Worm (Caenorhabditis elegans) whole organism, L1 larva: Measurements from ENCODE around the gene C01G10.6.

Source experiments
- C16A3.4 ChIP-seq: fragments of 150-350 bp; optimal IDR thresholded peaks from 2 replicates; lab custom pipeline; 2014; ENCODE audit warnings: missing biosample characterization, missing genetic modification characterization
- blmp-1 ChIP-seq: fragments of 150-350 bp; optimal IDR thresholded peaks from 2 replicates; lab custom pipeline; 2014; ENCODE audit warnings: missing biosample characterization, missing genetic modification characterization
- ceh-63 ChIP-seq: fragments of 200-800 bp; sonication (Bioruptor generic); optimal IDR thresholded peaks from 2 replicates; lab custom pipeline; 2018; ENCODE audit warnings: mild to moderate bottlenecking, missing genetic modification characterization, missing compliant biosample characterization
- ceh-82 ChIP-seq, 3 experiments: fragments of 150-350 bp in 1 of 3; sonication (generic microtip) in 2 of 3; optimal IDR thresholded peaks; 2 replicates each; lab custom pipeline; 2014 to 2017; ENCODE audit warnings: missing biosample characterization in 3 of 3, missing genetic modification characterization in 3 of 3
- ces-1 ChIP-seq: fragments of 150-350 bp; optimal IDR thresholded peaks from 2 replicates; lab custom pipeline; 2014; ENCODE audit warnings: missing biosample characterization, missing genetic modification reagents, missing genetic modification characterization
- dpl-1 ChIP-seq, 3 experiments: fragments of 150-350 bp in 2 of 3; sonication (generic microtip) in 1 of 3; optimal IDR thresholded peaks; 2 replicates each; lab custom pipeline; 2014 to 2017; ENCODE audit warnings: missing biosample characterization in 3 of 3, missing genetic modification characterization in 3 of 3, missing genetic modification reagents in 3 of 3
- dsc-1 ChIP-seq: sonication (generic microtip); optimal IDR thresholded peaks from 2 replicates; lab custom pipeline; 2016; ENCODE audit warnings: mild to moderate bottlenecking, missing genetic modification characterization, missing compliant biosample characterization
- efl-1 ChIP-seq, 4 experiments: fragments of 150-350 bp; optimal IDR thresholded peaks in 3 of 4; peaks in 1 of 4; 1 replicate in 1 of 4; 2 replicates in 3 of 4; lab custom pipeline; 2014; ENCODE audit warnings: missing biosample characterization in 2 of 4, missing genetic modification characterization in 2 of 4, missing genetic modification reagents in 2 of 4
- efl-3 ChIP-seq: fragments of 200-800 bp; sonication (Bioruptor generic); optimal IDR thresholded peaks from 2 replicates; lab custom pipeline; 2018; ENCODE audit warnings: mild to moderate bottlenecking, missing genetic modification characterization, missing compliant biosample characterization
- egl-27 ChIP-seq, 2 experiments: fragments of 150-350 bp in 1 of 2; sonication (generic microtip); optimal IDR thresholded peaks; 3 replicates each; lab custom pipeline; 2017 to 2018; ENCODE audit warnings: missing biosample characterization in 2 of 2, missing genetic modification characterization in 2 of 2, missing genetic modification reagents in 2 of 2
- elt-3 ChIP-seq, 6 experiments: fragments of 150-350 bp in 1 of 6; sonication (generic microtip); optimal IDR thresholded peaks; 2 replicates each; lab custom pipeline; 2017 to 2018; ENCODE audit warnings: missing biosample characterization in 6 of 6, missing genetic modification characterization in 6 of 6, inconsistent platforms in 1 of 6
- fkh-8 ChIP-seq: sonication (generic microtip); optimal IDR thresholded peaks from 2 replicates; lab custom pipeline; 2016; ENCODE audit warnings: mild to moderate bottlenecking, missing genetic modification characterization, missing compliant biosample characterization
- fos-1 ChIP-seq: fragments of 150-350 bp; optimal IDR thresholded peaks from 2 replicates; lab custom pipeline; 2014; ENCODE audit warnings: missing biosample characterization, missing genetic modification characterization
- grh-1 ChIP-seq: fragments of 200-800 bp; sonication (Bioruptor generic); IDR thresholded peaks from 2 replicates; pipeline ENCODE4 v1.3.6; 2022; ENCODE audit warnings: missing genetic modification reagents, missing genetic modification characterization, missing compliant biosample characterization
- hlh-17 ChIP-seq: fragments of 200-800 bp; sonication (Bioruptor generic); optimal IDR thresholded peaks from 2 replicates; lab custom pipeline; 2018; ENCODE audit warnings: missing genetic modification characterization, mild to moderate bottlenecking, missing compliant biosample characterization, moderate library complexity, borderline replicate concordance
- irx-1 ChIP-seq: sonication (generic microtip); optimal IDR thresholded peaks from 2 replicates; lab custom pipeline; 2016; ENCODE audit warnings: missing genetic modification characterization, missing compliant biosample characterization
- isw-1 ChIP-seq: fragments of 200-800 bp; sonication (Bioruptor generic); IDR thresholded peaks from 2 replicates; pipeline ENCODE4 v1.3.6; 2022; ENCODE audit warnings: missing genetic modification characterization, missing compliant biosample characterization
- jun-1 ChIP-seq: fragments of 150-350 bp; optimal IDR thresholded peaks from 2 replicates; lab custom pipeline; 2014; ENCODE audit warnings: missing biosample characterization, missing genetic modification reagents, missing genetic modification characterization
- lin-13 ChIP-seq: fragments of 150-350 bp; optimal IDR thresholded peaks from 2 replicates; lab custom pipeline; 2014; ENCODE audit warnings: missing biosample characterization, missing genetic modification reagents, missing genetic modification characterization
- lin-14 ChIP-seq: fragments of 200-800 bp; sonication (Bioruptor generic); optimal IDR thresholded peaks from 2 replicates; lab custom pipeline; 2018; ENCODE audit warnings: mild to moderate bottlenecking, missing genetic modification characterization, moderate library complexity, missing compliant biosample characterization
- lin-15B ChIP-seq: fragments of 150-350 bp; sonication (generic microtip); optimal IDR thresholded peaks from 3 replicates; lab custom pipeline; 2014; ENCODE audit warnings: missing biosample characterization, missing genetic modification characterization
- lir-3 ChIP-seq: sonication (generic microtip); optimal IDR thresholded peaks from 2 replicates; lab custom pipeline; 2016; ENCODE audit warnings: mild to moderate bottlenecking, missing genetic modification characterization, moderate library complexity, missing compliant biosample characterization; ENCODE audit not compliant: poor library complexity
- mdl-1 ChIP-seq, 2 experiments: fragments of 150-350 bp; optimal IDR thresholded peaks; 2 replicates each; lab custom pipeline; 2014 to 2017; ENCODE audit warnings: missing biosample characterization in 2 of 2, missing genetic modification characterization in 2 of 2, inconsistent platforms in 1 of 2
- mef-2 ChIP-seq: fragments of 150-350 bp; optimal IDR thresholded peaks from 2 replicates; lab custom pipeline; 2014; ENCODE audit warnings: missing biosample characterization, missing genetic modification characterization
- mep-1 ChIP-seq: fragments of 150-350 bp; optimal IDR thresholded peaks from 2 replicates; lab custom pipeline; 2014; ENCODE audit warnings: missing biosample characterization, missing genetic modification characterization
- nhr-47 ChIP-seq: sonication (generic microtip); optimal IDR thresholded peaks from 2 replicates; lab custom pipeline; 2016; ENCODE audit warnings: mild to moderate bottlenecking, missing genetic modification characterization, moderate library complexity, missing compliant biosample characterization
- nhr-71 ChIP-seq: sonication (generic microtip); optimal IDR thresholded peaks from 2 replicates; lab custom pipeline; 2016; ENCODE audit warnings: mild to moderate bottlenecking, missing genetic modification characterization, moderate library complexity, missing compliant biosample characterization
- nhr-76 ChIP-seq: sonication (generic microtip); optimal IDR thresholded peaks from 2 replicates; lab custom pipeline; 2017; ENCODE audit warnings: missing biosample characterization, missing genetic modification characterization
- nhr-85 ChIP-seq: sonication (generic microtip); peaks from one replicate; lab custom pipeline; 2016; ENCODE audit warnings: missing genetic modification characterization, inconsistent platforms, missing compliant biosample characterization
- nhr-90 ChIP-seq: sonication (generic microtip); optimal IDR thresholded peaks from 2 replicates; lab custom pipeline; 2016; ENCODE audit warnings: mild to moderate bottlenecking, missing genetic modification characterization, missing compliant biosample characterization; ENCODE audit not compliant: poor library complexity
- pag-3 ChIP-seq: sonication (generic microtip); optimal IDR thresholded peaks from 2 replicates; lab custom pipeline; 2017; ENCODE audit warnings: missing genetic modification characterization, mild to moderate bottlenecking, missing compliant biosample characterization, antibody characterized with exemption, borderline replicate concordance; ENCODE audit not compliant: insufficient read depth
- pax-3 ChIP-seq: fragments of 200-800 bp; sonication (Bioruptor generic); optimal IDR thresholded peaks from 2 replicates; lab custom pipeline; 2018; ENCODE audit warnings: mild to moderate bottlenecking, missing genetic modification characterization, moderate library complexity, missing compliant biosample characterization
- pqm-1 ChIP-seq: sonication (generic microtip); optimal IDR thresholded peaks from 3 replicates; lab custom pipeline; 2017; ENCODE audit warnings: missing biosample characterization, missing genetic modification characterization
- rnt-1 ChIP-seq: sonication (generic microtip); optimal IDR thresholded peaks from 2 replicates; lab custom pipeline; 2016; ENCODE audit warnings: mild to moderate bottlenecking, missing genetic modification characterization, moderate library complexity, missing compliant biosample characterization
- skn-1 ChIP-seq: fragments of 150-350 bp; optimal IDR thresholded peaks from 2 replicates; lab custom pipeline; 2014; ENCODE audit warnings: missing biosample characterization, missing genetic modification characterization
- snu-23 ChIP-seq: sonication (generic microtip); optimal IDR thresholded peaks from 2 replicates; lab custom pipeline; 2016; ENCODE audit warnings: missing genetic modification characterization, missing compliant biosample characterization
- sox-4 ChIP-seq: sonication (generic microtip); optimal IDR thresholded peaks from 2 replicates; lab custom pipeline; 2016; ENCODE audit warnings: missing genetic modification characterization, missing compliant biosample characterization
- sptf-1 ChIP-seq: fragments of 150-350 bp; optimal IDR thresholded peaks from 2 replicates; lab custom pipeline; 2014; ENCODE audit warnings: missing biosample characterization, missing genetic modification characterization
- sup-37 ChIP-seq: fragments of 200-800 bp; sonication (Bioruptor generic); optimal IDR thresholded peaks from 2 replicates; lab custom pipeline; 2018; ENCODE audit warnings: mild to moderate bottlenecking, missing genetic modification characterization, missing compliant biosample characterization
- tbx-2 ChIP-seq: sonication (generic microtip); optimal IDR thresholded peaks from 2 replicates; lab custom pipeline; 2016; ENCODE audit warnings: missing genetic modification characterization, missing compliant biosample characterization
- unc-30 ChIP-seq: sonication (generic microtip); optimal IDR thresholded peaks from 2 replicates; lab custom pipeline; 2017; ENCODE audit warnings: missing biosample characterization, missing genetic modification characterization
- unc-62 ChIP-seq: fragments of 150-350 bp; optimal IDR thresholded peaks from 2 replicates; lab custom pipeline; 2014; ENCODE audit warnings: missing biosample characterization, missing genetic modification reagents, missing genetic modification characterization
- unc-86 ChIP-seq: sonication (generic microtip); optimal IDR thresholded peaks from 2 replicates; lab custom pipeline; 2016; ENCODE audit warnings: missing genetic modification characterization, missing compliant biosample characterization
- xbp-1 ChIP-seq: sonication (generic microtip); optimal IDR thresholded peaks from 2 replicates; lab custom pipeline; 2016; ENCODE audit warnings: missing genetic modification characterization, missing compliant biosample characterization
- zag-1 ChIP-seq: fragments of 150-350 bp; optimal IDR thresholded peaks from 2 replicates; lab custom pipeline; 2014; ENCODE audit warnings: missing biosample characterization, missing genetic modification characterization
- zip-4 ChIP-seq: fragments of 200-800 bp; sonication (Bioruptor generic); optimal IDR thresholded peaks from 2 replicates; lab custom pipeline; 2018; ENCODE audit warnings: mild to moderate bottlenecking, missing genetic modification characterization, moderate library complexity, missing compliant biosample characterization
- ztf-11 ChIP-seq, 2 experiments: sonication (generic microtip); optimal IDR thresholded peaks; 2 replicates each; lab custom pipeline; 2016 to 2017; ENCODE audit warnings: missing genetic modification characterization in 2 of 2, missing biosample characterization in 1 of 2, missing compliant biosample characterization in 1 of 2
- ztf-4 ChIP-seq: fragments of 150-350 bp; optimal IDR thresholded peaks from 2 replicates; lab custom pipeline; 2014; ENCODE audit warnings: missing biosample characterization, missing genetic modification characterization

Gene C01G10.6

DNA sequence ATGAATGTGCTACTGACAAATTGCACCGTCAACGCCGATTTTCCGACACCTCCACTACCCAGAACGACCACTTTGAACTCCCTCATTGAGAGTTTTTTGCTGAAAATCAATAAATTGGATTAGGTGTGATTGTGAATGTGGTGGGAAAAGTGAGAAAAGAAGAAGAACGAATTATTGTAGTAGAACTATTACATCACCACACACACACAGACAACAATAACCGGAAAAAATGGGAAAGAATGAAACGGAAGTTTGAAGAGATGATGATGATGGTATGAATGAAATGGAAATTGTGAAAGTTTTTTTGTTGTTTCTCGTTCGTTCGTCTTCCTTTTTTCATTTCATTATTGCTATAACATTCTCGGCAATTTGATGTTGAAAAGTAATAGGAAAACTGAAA is 23.5 kb upstream of the C01G10.6 start, which contains the start of gene rap-2:
Gene rap-2, minus strand, starts transcription at position 101 of the 400 bp plus-strand sequence.
- TF ChIP-seq zip-4 (no peak), blmp-1 (tag; lab: Kevin White, UChicago) (peak; percentile 54), rnt-1 (tag; lab: Kevin White, UChicago) (no peak), snu-23 (GFP tag; lab: Kevin White, UChicago) (no peak), unc-62 (GFP tag; lab: Kevin White, UChicago) (no peak)

DNA sequence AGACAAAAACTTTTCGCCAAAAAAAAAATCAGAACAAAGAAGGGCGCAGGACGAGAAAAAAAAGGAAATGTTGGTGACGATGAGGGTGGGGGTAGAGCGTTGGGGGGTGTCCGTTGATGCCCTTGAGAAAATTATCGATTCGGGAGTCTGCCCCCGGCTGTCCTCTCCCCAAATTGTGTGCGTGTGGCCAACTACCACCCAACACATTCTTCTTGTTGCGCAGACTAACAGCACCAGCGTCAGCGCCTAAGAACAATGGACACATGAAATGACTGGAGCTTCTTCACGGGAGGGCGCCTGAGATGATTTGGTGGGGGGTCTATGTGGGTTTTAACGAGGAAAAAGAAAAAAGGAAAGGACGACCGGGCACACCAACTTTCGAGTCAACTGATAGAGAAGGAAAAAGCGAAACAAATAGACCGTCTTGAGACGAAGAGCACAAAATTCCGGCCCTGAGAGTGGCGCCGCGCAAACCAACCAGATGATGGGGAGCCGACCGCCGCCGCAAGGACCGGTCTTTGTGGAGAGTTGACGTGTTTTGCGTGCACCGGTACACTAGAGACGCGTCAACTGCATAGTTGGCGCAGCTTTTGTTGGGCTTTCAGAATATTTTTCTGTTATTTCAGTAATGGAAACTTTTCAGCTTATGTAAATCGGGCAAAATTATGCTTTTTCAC is 22.2 kb upstream of the C01G10.6 start, which contains the start of gene C25D7.9:
Gene C25D7.9, plus strand, starts transcription at position 68 of the 677 bp plus-strand sequence.
- TF ChIP-seq zag-1 (tag; lab: Kevin White, UChicago) (no peak), pqm-1 (tag; lab: Kevin White, UChicago) (no peak), ceh-82 (tag; optimal IDR thresholded peaks at IDR 0.05; lab: Kevin White, UChicago) (peak in 1 of 3 experiments; percentile 32), unc-30 (no peak), mef-2 (tag; lab: Kevin White, UChicago) (no peak), grh-1 (GFP tag; lab: Robert Waterston, UW) (peak; percentile 51), isw-1 (GFP tag; lab: Robert Waterston, UW) (0 out of 2 replicates have a peak, but pooled peaks have one; percentile 2), ztf-11 (tag; optimal IDR thresholded peaks at IDR 0.05; lab: Kevin White, UChicago) (no peak), sox-4 (tag; lab: Kevin White, UChicago) (no peak), pag-3 (no peak), efl-1 (optimal IDR thresholded peaks at IDR 0.05; lab: Kevin White, UChicago) (peak; percentile 34 to 53), efl-1 (GFP tag; optimal IDR thresholded peaks at IDR 0.05 in 1 of 2; lab: Kevin White, UChicago) (peak; percentile 37 to 89), nhr-76 (tag; lab: Kevin White, UChicago) (no peak), xbp-1 (peak; percentile 28), unc-62 (GFP tag; lab: Kevin White, UChicago) (no peak), mep-1 (peak; percentile 18), dpl-1 (GFP tag; optimal IDR thresholded peaks at IDR 0.05; lab: Kevin White, UChicago) (peak; percentile 17 to 52 (median 45)), nhr-47 (tag; lab: Kevin White, UChicago) (no peak), nhr-85 (tag; lab: Kevin White, UChicago) (peak; percentile 70), dsc-1 (tag; lab: Kevin White, UChicago) (peak; percentile 2), mdl-1 (tag; optimal IDR thresholded peaks at IDR 0.05; lab: Kevin White, UChicago) (no peak), sptf-1 (tag; lab: Kevin White, UChicago) (no peak), pax-3 (tag; lab: Kevin White, UChicago) (peak; percentile 9), snu-23 (GFP tag; lab: Kevin White, UChicago) (peak; percentile 46), irx-1 (no peak), egl-27 (tag; optimal IDR thresholded peaks at IDR 0.05; lab: Kevin White, UChicago) (no peak), unc-86 (peak; percentile 4), elt-3 (tag; optimal IDR thresholded peaks at IDR 0.05; lab: Kevin White, UChicago) (no peak), fkh-8 (tag; lab: Kevin White, UChicago) (peak; percentile 35), lin-14 (GFP tag; lab: Kevin White, UChicago) (peak; percentile 55), fos-1 (no peak), C16A3.4 (tag; lab: Kevin White, UChicago) (peak; percentile 25), ces-1 (GFP tag; lab: Kevin White, UChicago) (no peak), lin-15B (tag; lab: Kevin White, UChicago) (no peak), lin-13 (GFP tag; lab: Kevin White, UChicago) (peak; percentile 32), hlh-17 (no peak), ztf-4 (tag; lab: Kevin White, UChicago) (no peak), nhr-71 (tag; lab: Kevin White, UChicago) (peak; percentile 48), nhr-90 (tag; lab: Kevin White, UChicago) (no peak), efl-3 (GFP tag; lab: Kevin White, UChicago) (no peak), jun-1 (no peak), skn-1 (tag; lab: Kevin White, UChicago) (peak; percentile 17), sup-37 (GFP tag; lab: Kevin White, UChicago) (no peak), tbx-2 (tag; lab: Kevin White, UChicago) (peak; percentile 15), ceh-63 (GFP tag; lab: Kevin White, UChicago) (no peak), lir-3 (tag; lab: Kevin White, UChicago) (no peak)
